Worm (Caenorhabditis elegans) whole organism, mixed stage, embryonic: ENCODE data around the gene F41E7.6.

Experiments used
- blmp-1 ChIP-seq: fragments of 150-350 bp; optimal IDR thresholded peaks from 2 replicates; lab custom pipeline; 2014; ENCODE audit warnings: missing biosample characterization, missing genetic modification characterization
- ceh-43 ChIP-seq: fragments of 200-800 bp; sonication (Bioruptor generic); optimal IDR thresholded peaks from 2 replicates; lab custom pipeline; 2018; ENCODE audit warnings: mild to moderate bottlenecking, missing genetic modification characterization, moderate library complexity, missing compliant biosample characterization
- elt-1 ChIP-seq: sonication (generic microtip); optimal IDR thresholded peaks from 2 replicates; lab custom pipeline; 2017; ENCODE audit warnings: missing genetic modification characterization, mild to moderate bottlenecking, missing compliant biosample characterization, antibody characterized with exemption, moderate library complexity, borderline replicate concordance; ENCODE audit not compliant: insufficient read depth
- elt-3 ChIP-seq: fragments of 150-350 bp; optimal IDR thresholded peaks from 2 replicates; lab custom pipeline; 2014; ENCODE audit warnings: missing biosample characterization, missing genetic modification characterization
- lin-13 ChIP-seq: fragments of 150-350 bp; optimal IDR thresholded peaks from 2 replicates; lab custom pipeline; 2014; ENCODE audit warnings: missing biosample characterization, missing genetic modification characterization
- mab-5 ChIP-seq: fragments of 150-350 bp; optimal IDR thresholded peaks from 2 replicates; lab custom pipeline; 2014; ENCODE audit warnings: missing biosample characterization, missing genetic modification characterization
- mep-1 ChIP-seq: fragments of 150-350 bp; optimal IDR thresholded peaks from 2 replicates; lab custom pipeline; 2017; ENCODE audit warnings: missing biosample characterization, missing genetic modification reagents, missing genetic modification characterization, inconsistent platforms
- nhr-12 ChIP-seq: fragments of 150-350 bp; optimal IDR thresholded peaks from 2 replicates; lab custom pipeline; 2014; ENCODE audit warnings: missing biosample characterization, missing genetic modification characterization
- nhr-2 ChIP-seq: fragments of 150-350 bp; optimal IDR thresholded peaks from 2 replicates; lab custom pipeline; 2014; ENCODE audit warnings: missing biosample characterization, missing genetic modification characterization
- sem-2 ChIP-seq: fragments of 200-800 bp; sonication (Bioruptor generic); optimal IDR thresholded peaks from 2 replicates; lab custom pipeline; 2018; ENCODE audit warnings: mild to moderate bottlenecking, missing genetic modification characterization, missing compliant biosample characterization
- snpc-4 ChIP-seq: fragments of 150-350 bp; optimal IDR thresholded peaks from 2 replicates; lab custom pipeline; 2014; ENCODE audit warnings: missing biosample characterization, missing genetic modification characterization
- ztf-11 ChIP-seq: fragments of 150-350 bp; optimal IDR thresholded peaks from 2 replicates; lab custom pipeline; 2014; ENCODE audit warnings: missing biosample characterization, missing genetic modification characterization

ce11 chrX:10274470-10274869 is 35.8 kb downstream of the F41E7.6 start:
- no peak for TF ChIP-seq ztf-11 (tag; lab: Kevin White, UChicago)
- no peak for TF ChIP-seq lin-13 (tag; lab: Kevin White, UChicago)
- TF ChIP-seq blmp-1 (tag; lab: Kevin White, UChicago): no peak
- TF ChIP-seq mab-5 (tag; lab: Kevin White, UChicago): no peak
- TF ChIP-seq ceh-43 (GFP tag; lab: Kevin White, UChicago): no peak
- no peak for TF ChIP-seq elt-3 (tag; lab: Kevin White, UChicago)
- no peak for TF ChIP-seq nhr-12 (tag; lab: Kevin White, UChicago)
- no peak for TF ChIP-seq elt-1 (tag; lab: Kevin White, UChicago)
- TF ChIP-seq sem-2 (GFP tag; lab: Kevin White, UChicago): no peak
- no peak for TF ChIP-seq mep-1 (tag; lab: Kevin White, UChicago)
- TF ChIP-seq nhr-2 (tag; lab: Kevin White, UChicago): no peak
- TF ChIP-seq snpc-4 (tag; lab: Kevin White, UChicago): no peak
